Fruit fly (Drosophila melanogaster): Measurements from ENCODE around the gene Apoltp.

The Apoltp gene

dm6 chr2L:9695723-9696122 lies 61.7 kb downstream of the Apoltp start:
- TF ChIP-seq fkh (GFP tag; optimal IDR thresholded peaks at IDR 0.05) (peak; percentile 41), Eip93F (GFP tag; optimal IDR thresholded peaks at IDR 0.05) (no peak)

dm6 chr2L:9697561-9697960 lies 63.6 kb downstream of the Apoltp start:
- TF ChIP-seq Sox14 (GFP tag; optimal IDR thresholded peaks at IDR 0.05) = no peak
- TF ChIP-seq lz (GFP tag; optimal IDR thresholded peaks at IDR 0.05) = no peak
- TF ChIP-seq dsx (GFP tag; optimal IDR thresholded peaks at IDR 0.05; ENCODE audit: poor library complexity, severe bottlenecking) = no peak
- no peak for TF ChIP-seq achi (GFP tag; optimal IDR thresholded peaks at IDR 0.05)
- no peak for TF ChIP-seq CG9139 (GFP tag; optimal IDR thresholded peaks at IDR 0.05)
- TF ChIP-seq Eip75B (GFP tag; optimal IDR thresholded peaks at IDR 0.05) = no peak
- no peak for TF ChIP-seq OdsH (GFP tag; optimal IDR thresholded peaks at IDR 0.05)
- TF ChIP-seq CG1621 (tag; optimal IDR thresholded peaks at IDR 0.05) = no peak
- TF ChIP-seq CG3032 (tag; optimal IDR thresholded peaks at IDR 0.05) = no peak
- no peak for TF ChIP-seq Hr39 (GFP tag; optimal IDR thresholded peaks at IDR 0.05)
- no peak for TF ChIP-seq fd59A (GFP tag; optimal IDR thresholded peaks at IDR 0.05)

DNA sequence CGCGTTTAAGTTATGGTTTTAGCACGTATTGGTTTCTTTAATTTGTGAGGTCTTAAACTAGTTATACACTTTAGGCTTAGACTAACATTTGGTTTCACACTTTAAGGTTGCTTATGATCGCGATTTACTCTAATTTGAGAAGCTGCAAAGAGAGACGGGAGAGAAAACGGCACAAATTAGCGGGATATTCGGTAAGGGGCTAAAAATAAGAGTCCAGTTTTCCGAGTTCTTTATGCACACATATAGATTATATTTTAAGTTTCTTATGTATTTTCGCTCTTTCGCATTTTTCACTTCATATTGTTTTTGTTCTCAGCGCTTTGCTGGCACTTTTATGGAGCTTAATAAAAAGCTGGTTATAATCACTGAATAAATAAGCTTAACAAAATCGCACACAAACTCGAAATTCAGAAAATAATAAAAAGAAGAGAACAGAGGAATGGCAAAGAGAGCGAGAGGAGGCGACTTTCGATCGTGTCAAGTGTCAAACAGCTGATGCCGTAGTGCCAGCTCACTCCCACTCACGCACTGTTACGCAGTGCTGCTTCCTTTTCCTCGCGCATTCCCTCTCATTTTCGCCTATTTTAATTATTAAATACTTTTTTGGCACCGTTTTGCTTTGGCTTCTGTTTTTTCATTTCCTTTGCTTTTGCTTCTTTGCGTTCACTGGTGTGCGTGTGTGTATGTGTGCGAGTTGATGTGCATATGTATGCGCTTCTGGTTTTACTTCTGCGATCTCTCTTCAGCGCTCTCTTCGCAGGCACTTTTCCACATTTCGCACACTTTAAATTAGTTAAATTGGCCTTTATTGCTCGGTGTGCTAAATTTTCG lies 64.3 kb downstream of the Apoltp start:
- peak; percentile 0 for TF ChIP-seq Eip75B (GFP tag; optimal IDR thresholded peaks at IDR 0.05)
- TF ChIP-seq dac (GFP tag; optimal IDR thresholded peaks at IDR 0.05) = no peak
- no peak; the same call in 1 of the 2 replicates for TF ChIP-seq CG15336 (GFP tag; IDR thresholded peaks at IDR 0.05)
- peak; percentile 0 for TF ChIP-seq CG6276 (GFP tag; optimal IDR thresholded peaks at IDR 0.05)
- TF ChIP-seq Sox102F (GFP tag; optimal IDR thresholded peaks at IDR 0.05) = peak; percentile 26
- no peak for TF ChIP-seq Eip93F (GFP tag; optimal IDR thresholded peaks at IDR 0.05)
- TF ChIP-seq CG11762 (GFP tag; optimal IDR thresholded peaks at IDR 0.05; ENCODE audit: insufficient read depth) = no peak
- no peak for TF ChIP-seq Ets21C (GFP tag; optimal IDR thresholded peaks at IDR 0.05)
- TF ChIP-seq fkh (GFP tag; optimal IDR thresholded peaks at IDR 0.05) = peak; percentile 59
- no peak for TF ChIP-seq CG6808 (GFP tag; optimal IDR thresholded peaks at IDR 0.05)
- no peak for TF ChIP-seq acj6 (GFP tag; optimal IDR thresholded peaks at IDR 0.05)
- peak; percentile 37 for TF ChIP-seq topi (GFP tag; optimal IDR thresholded peaks at IDR 0.05)
- TF ChIP-seq CG10669 (GFP tag; optimal IDR thresholded peaks at IDR 0.05) = no peak
- TF ChIP-seq CG6854 (GFP tag; optimal IDR thresholded peaks at IDR 0.05) = no peak
- peak; percentile 66 for TF ChIP-seq Eip78C (GFP tag)
- TF ChIP-seq ss (GFP tag; optimal IDR thresholded peaks at IDR 0.05) = peak; percentile 8 to 10
- peak; percentile 13 for TF ChIP-seq net (GFP tag; optimal IDR thresholded peaks at IDR 0.05)
- TF ChIP-seq vri (GFP tag; optimal IDR thresholded peaks at IDR 0.05) = peak; percentile 52
- TF ChIP-seq svp (GFP tag) = peak; percentile 99

dm6 chr2L:9698923-9699493 lies 65.0 kb downstream of the Apoltp start, which contains the start of gene Pka-C1:
TSS of gene Pka-C1 (minus strand) at chr2L:9699297.
- TF ChIP-seq Hr4 (GFP tag; optimal IDR thresholded peaks at IDR 0.05) (no peak), ss (GFP tag; optimal IDR thresholded peaks at IDR 0.05) (peak; percentile 11 to 15), Hr38 (GFP tag; optimal IDR thresholded peaks at IDR 0.05) (no peak), fd85E (GFP tag; optimal IDR thresholded peaks at IDR 0.05) (no peak), Lpt (GFP tag; optimal IDR thresholded peaks at IDR 0.05) (no peak), Sox14 (GFP tag; optimal IDR thresholded peaks at IDR 0.05) (no peak), Eip78C (GFP tag) (peak; percentile 49), CG6808 (GFP tag; optimal IDR thresholded peaks at IDR 0.05) (peak; percentile 28), CG1621 (tag; optimal IDR thresholded peaks at IDR 0.05) (peak; percentile 96), CG6163 (GFP tag; IDR thresholded peaks at IDR 0.05) (peak; percentile 68; the same call in 2 of the 3 replicates), vri (GFP tag; optimal IDR thresholded peaks at IDR 0.05) (peak; percentile 63), CG4318 (GFP tag; optimal IDR thresholded peaks at IDR 0.05) (no peak), CG11762 (GFP tag; optimal IDR thresholded peaks at IDR 0.05; ENCODE audit: insufficient read depth) (no peak), achi (GFP tag; optimal IDR thresholded peaks at IDR 0.05) (peak; percentile 4), fkh (GFP tag; optimal IDR thresholded peaks at IDR 0.05) (peak; percentile 31), eg (GFP tag; IDR thresholded peaks at IDR 0.05) (peak; percentile 48; the same call in 1 of the 3 replicates), CG8632 (GFP tag; optimal IDR thresholded peaks at IDR 0.05) (no peak), CG8319 (GFP tag; optimal IDR thresholded peaks at IDR 0.05) (no peak), CG3919 (GFP tag; optimal IDR thresholded peaks at IDR 0.05) (no peak), Eip75B (GFP tag; optimal IDR thresholded peaks at IDR 0.05) (no peak), dsx (GFP tag; optimal IDR thresholded peaks at IDR 0.05; ENCODE audit: poor library complexity, severe bottlenecking) (no peak), cyc (GFP tag; optimal IDR thresholded peaks at IDR 0.05) (no peak), CG8119 (GFP tag; IDR thresholded peaks at IDR 0.05) (peak; percentile 54; the same call in 2 of the 3 replicates), CG15336 (GFP tag; IDR thresholded peaks at IDR 0.05) (no peak; the same call in 1 of the 2 replicates), Eip93F (GFP tag; optimal IDR thresholded peaks at IDR 0.05) (no peak), Sox15 (GFP tag; optimal IDR thresholded peaks at IDR 0.05) (no peak), OdsH (GFP tag; optimal IDR thresholded peaks at IDR 0.05) (peak; percentile 25)

Measured in whole organism, prepupa.